Fruit fly (Drosophila melanogaster) whole organism, prepupa: ENCODE data around the gene Zip88E.

Source experiments
- Blimp-1 ChIP-seq: fragments of 200-800 bp; sonication (Bioruptor generic); optimal IDR thresholded peaks from 3 replicates; lab custom pipeline; 2017; ENCODE audit warnings: missing biosample characterization, missing genetic modification characterization, mild to moderate bottlenecking, moderate library complexity, missing genetic modification reagents
- CG16779 ChIP-seq: fragments of 200-800 bp; sonication (Bioruptor generic); optimal IDR thresholded peaks from 3 replicates; lab custom pipeline; 2017; ENCODE audit warnings: missing biosample characterization, mild to moderate bottlenecking, missing genetic modification characterization
- CG3919 ChIP-seq: fragments of 200-800 bp; sonication (Bioruptor generic); optimal IDR thresholded peaks from 3 replicates; lab custom pipeline; 2016; ENCODE audit warnings: missing biosample characterization, missing genetic modification characterization
- CG6276 ChIP-seq: fragments of 200-800 bp; sonication (Bioruptor generic); optimal IDR thresholded peaks from 2 replicates; lab custom pipeline; 2017; ENCODE audit warnings: missing biosample characterization, mild to moderate bottlenecking, missing genetic modification characterization
- Eip78C ChIP-seq: fragments of 200-800 bp; sonication (Bioruptor generic); peaks from one replicate; lab custom pipeline; 2016; ENCODE audit warnings: missing biosample characterization, missing genetic modification characterization
- Ets21C ChIP-seq: fragments of 200-800 bp; sonication (Bioruptor generic); optimal IDR thresholded peaks from 3 replicates; lab custom pipeline; 2016; ENCODE audit warnings: missing biosample characterization, missing genetic modification characterization
- OdsH ChIP-seq: fragments of 200-800 bp; sonication (Bioruptor generic); optimal IDR thresholded peaks from 3 replicates; lab custom pipeline; 2016; ENCODE audit warnings: missing biosample characterization, missing genetic modification characterization
- achi ChIP-seq: fragments of 200-800 bp; sonication (Bioruptor generic); optimal IDR thresholded peaks from 3 replicates; lab custom pipeline; 2016; ENCODE audit warnings: missing biosample characterization, missing genetic modification characterization
- cyc ChIP-seq: fragments of 200-800 bp; sonication (Bioruptor generic); optimal IDR thresholded peaks from 3 replicates; lab custom pipeline; 2016; ENCODE audit warnings: missing biosample characterization, missing genetic modification characterization
- lz ChIP-seq: fragments of 200-800 bp; sonication (Bioruptor generic); optimal IDR thresholded peaks from 3 replicates; lab custom pipeline; 2016; ENCODE audit warnings: missing biosample characterization, missing genetic modification characterization
- net ChIP-seq: fragments of 200-800 bp; sonication (Bioruptor generic); optimal IDR thresholded peaks from 3 replicates; lab custom pipeline; 2016; ENCODE audit warnings: missing biosample characterization, missing genetic modification characterization
- salr ChIP-seq, 2 experiments: fragments of 200-800 bp; sonication (Bioruptor generic); optimal IDR thresholded peaks; 3 replicates each; lab custom pipeline; 2016 to 2018; ENCODE audit warnings: missing biosample characterization in 2 of 2, missing genetic modification characterization in 2 of 2, mild to moderate bottlenecking in 1 of 2
- spab ChIP-seq: fragments of 200-800 bp; sonication (Bioruptor generic); optimal IDR thresholded peaks from 2 replicates; lab custom pipeline; 2017; ENCODE audit warnings: missing biosample characterization, mild to moderate bottlenecking, missing genetic modification characterization, missing genetic modification reagents
- ss ChIP-seq, 2 experiments: fragments of 200-800 bp; sonication (Bioruptor generic); optimal IDR thresholded peaks; 2 replicates in 1 of 2; 3 replicates in 1 of 2; lab custom pipeline; 2017 to 2018; ENCODE audit warnings: mild to moderate bottlenecking in 2 of 2, missing biosample characterization in 2 of 2, missing genetic modification characterization in 2 of 2, moderate library complexity in 1 of 2

DNA sequence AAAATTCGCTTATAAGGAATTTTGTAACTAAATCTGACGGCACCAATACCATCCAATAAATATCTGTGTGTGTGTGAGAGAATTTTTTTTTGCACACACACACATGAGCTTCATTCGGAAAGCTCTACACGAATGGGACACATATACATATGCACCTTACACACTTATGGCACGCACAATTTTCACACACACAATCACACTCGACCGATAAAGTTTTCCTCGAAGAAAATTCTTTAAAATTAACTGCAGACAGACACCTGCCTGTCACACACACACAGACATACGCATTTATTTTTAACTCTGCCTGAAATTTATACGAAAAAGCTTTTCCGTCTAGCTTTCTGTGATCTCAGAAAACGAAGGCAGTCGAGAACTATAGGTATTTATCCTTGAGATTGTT is 42.2 kb downstream of the Zip88E start:
- TF ChIP-seq Ets21C, result no peak
- no peak for TF ChIP-seq cyc
- no peak for TF ChIP-seq Eip78C (GFP tag; lab: Kevin White, UChicago)
- TF ChIP-seq OdsH, result no peak
- TF ChIP-seq achi (GFP tag; lab: Kevin White, UChicago), result no peak
- no peak for TF ChIP-seq CG16779 (tag; lab: Kevin White, UChicago)
- TF ChIP-seq net, result no peak
- TF ChIP-seq lz (GFP tag; lab: Kevin White, UChicago), result no peak
- TF ChIP-seq spab (GFP tag; lab: Kevin White, UChicago), result no peak
- TF ChIP-seq Blimp-1, result no peak
- no peak for TF ChIP-seq CG3919
- TF ChIP-seq salr (GFP tag; optimal IDR thresholded peaks at IDR 0.05; lab: Kevin White, UChicago), result no peak
- TF ChIP-seq CG6276, result no peak
- TF ChIP-seq ss (GFP tag; optimal IDR thresholded peaks at IDR 0.05; lab: Kevin White, UChicago), result no peak
